Worm (Caenorhabditis elegans) whole organism, young adult: ENCODE measurements around the gene F15B9.8.

Experiments used
- F33H1.4 ChIP-seq: fragments of 200-800 bp; sonication (Bioruptor generic); IDR thresholded peaks from 2 replicates; pipeline ENCODE4 v1.3.6; 2022; ENCODE audit warnings: missing genetic modification reagents, missing genetic modification characterization, missing compliant biosample characterization
- T07F8.4 ChIP-seq: sonication (generic microtip); optimal IDR thresholded peaks from 2 replicates; lab custom pipeline; 2016; ENCODE audit warnings: mild to moderate bottlenecking, missing genetic modification characterization, moderate library complexity, missing compliant biosample characterization
- akir-1 ChIP-seq: fragments of 200-800 bp; sonication (Bioruptor generic); optimal IDR thresholded peaks from 2 replicates; lab custom pipeline; 2018; ENCODE audit warnings: mild to moderate bottlenecking, missing genetic modification characterization, moderate library complexity, missing compliant biosample characterization
- pha-4 ChIP-seq: fragments of 150-350 bp; sonication (generic microtip); optimal IDR thresholded peaks from 2 replicates; lab custom pipeline; 2014; ENCODE audit warnings: missing biosample characterization, missing genetic modification reagents, missing genetic modification characterization

DNA sequence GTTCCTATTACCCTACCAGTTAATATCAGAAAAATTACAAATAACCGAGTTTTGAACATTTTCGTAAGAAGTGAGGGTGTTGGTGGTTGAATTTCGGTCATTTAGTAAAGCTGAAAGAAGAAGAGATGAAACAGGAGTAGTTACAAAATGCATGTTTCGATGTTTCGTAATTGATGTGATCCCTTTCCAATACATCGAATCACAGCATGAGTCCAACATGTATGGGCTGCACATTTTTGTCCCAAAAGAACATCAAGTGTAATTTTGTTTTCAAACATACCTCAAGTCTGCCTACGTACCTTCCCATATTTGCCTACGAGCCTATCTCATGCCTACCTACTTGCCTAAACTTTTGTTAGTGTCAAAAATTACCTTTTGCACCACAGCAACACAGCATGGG, 48.1 kb downstream of the F15B9.8 start, which contains the start of gene W07G4.2:
- no peak for TF ChIP-seq pha-4
- TF ChIP-seq T07F8.4 (tag; lab: Kevin White, UChicago) = no peak
- no peak for TF ChIP-seq akir-1
- TF ChIP-seq F33H1.4 (GFP tag; lab: Robert Waterston, UW) = no peak
